Fruit fly (Drosophila melanogaster): ENCODE measurements around the gene chp.

The chp gene

dm6 chr3R:31241109-31241508 is 30.6 kb upstream of the chp start:
- no peak for TF ChIP-seq pan (optimal IDR thresholded peaks at IDR 0.05)
- TF ChIP-seq CG8478 (optimal IDR thresholded peaks at IDR 0.05) = no peak
- no peak for TF ChIP-seq Dll (optimal IDR thresholded peaks at IDR 0.05)
- no peak for TF ChIP-seq usp (GFP tag; optimal IDR thresholded peaks at IDR 0.05)

- TF ChIP-seq EcR (GFP tag; optimal IDR thresholded peaks at IDR 0.05) (no peak), Dll (optimal IDR thresholded peaks at IDR 0.05) (no peak), pan (optimal IDR thresholded peaks at IDR 0.05) (no peak), CG8478 (optimal IDR thresholded peaks at IDR 0.05) (no peak), psq (optimal IDR thresholded peaks at IDR 0.05) (no peak), usp (GFP tag; optimal IDR thresholded peaks at IDR 0.05) (no peak)
These were observed 29.5 kb upstream of the chp start for dm6 chr3R:31240023-31240422.

dm6 chr3R:31235262-31235661 is 24.7 kb upstream of the chp start, which contains the start of gene CG15564:
Gene CG15564, minus strand, starts transcription at chr3R:31235362.
- no peak for TF ChIP-seq pan (optimal IDR thresholded peaks at IDR 0.05)
- TF ChIP-seq EcR (GFP tag; optimal IDR thresholded peaks at IDR 0.05) = no peak
- no peak for TF ChIP-seq Dll (optimal IDR thresholded peaks at IDR 0.05)

dm6 chr3R:31232236-31232635 is 21.7 kb upstream of the chp start, which contains the start of gene CG15563:
Gene CG15563, minus strand, starts transcription at chr3R:31232336.
- TF ChIP-seq Dll (optimal IDR thresholded peaks at IDR 0.05) = no peak

- TF ChIP-seq usp (GFP tag; optimal IDR thresholded peaks at IDR 0.05) (no peak), pan (optimal IDR thresholded peaks at IDR 0.05) (no peak), CG8478 (optimal IDR thresholded peaks at IDR 0.05) (no peak), psq (optimal IDR thresholded peaks at IDR 0.05) (no peak), Dll (optimal IDR thresholded peaks at IDR 0.05) (no peak), EcR (GFP tag; optimal IDR thresholded peaks at IDR 0.05) (no peak)
These were observed 20.6 kb upstream of the chp start for dm6 chr3R:31231134-31231533.

- TF ChIP-seq pan (optimal IDR thresholded peaks at IDR 0.05) = no peak
- no peak for TF ChIP-seq psq (optimal IDR thresholded peaks at IDR 0.05)
- TF ChIP-seq usp (GFP tag; optimal IDR thresholded peaks at IDR 0.05) = no peak
- no peak for TF ChIP-seq EcR (GFP tag; optimal IDR thresholded peaks at IDR 0.05)
- TF ChIP-seq Dll (optimal IDR thresholded peaks at IDR 0.05) = no peak
- no peak for TF ChIP-seq CG8478 (optimal IDR thresholded peaks at IDR 0.05)
These were observed 14.6 kb upstream of the chp start for dm6 chr3R:31225043-31225681.

dm6 chr3R:31223971-31224860 is 13.7 kb upstream of the chp start:
- TF ChIP-seq Dll (optimal IDR thresholded peaks at IDR 0.05) (no peak), EcR (GFP tag; optimal IDR thresholded peaks at IDR 0.05) (no peak), psq (optimal IDR thresholded peaks at IDR 0.05) (no peak), pan (optimal IDR thresholded peaks at IDR 0.05) (no peak), usp (GFP tag; optimal IDR thresholded peaks at IDR 0.05) (no peak), CG8478 (optimal IDR thresholded peaks at IDR 0.05) (no peak)

- TF ChIP-seq psq (optimal IDR thresholded peaks at IDR 0.05) (no peak), CG8478 (optimal IDR thresholded peaks at IDR 0.05) (no peak), usp (GFP tag; optimal IDR thresholded peaks at IDR 0.05) (no peak), EcR (GFP tag; optimal IDR thresholded peaks at IDR 0.05) (no peak)
These were observed 12.5 kb upstream of the chp start for dm6 chr3R:31222890-31223569.

dm6 chr3R:31222125-31222889 is 11.8 kb upstream of the chp start:
- TF ChIP-seq usp (GFP tag; optimal IDR thresholded peaks at IDR 0.05) (no peak), psq (optimal IDR thresholded peaks at IDR 0.05) (no peak), pan (optimal IDR thresholded peaks at IDR 0.05) (no peak), CG8478 (optimal IDR thresholded peaks at IDR 0.05) (no peak), EcR (GFP tag; optimal IDR thresholded peaks at IDR 0.05) (no peak), Dll (optimal IDR thresholded peaks at IDR 0.05) (no peak)

- TF ChIP-seq CG8478 (optimal IDR thresholded peaks at IDR 0.05) (no peak), pan (optimal IDR thresholded peaks at IDR 0.05) (no peak), Dll (optimal IDR thresholded peaks at IDR 0.05) (no peak), usp (GFP tag; optimal IDR thresholded peaks at IDR 0.05) (no peak), EcR (GFP tag; optimal IDR thresholded peaks at IDR 0.05) (no peak), psq (optimal IDR thresholded peaks at IDR 0.05) (no peak)
These were observed 11.0 kb upstream of the chp start for dm6 chr3R:31221337-31222047.

All from whole organism.